Worm (Caenorhabditis elegans) whole organism, young adult: ENCODE results near the gene abt-1.

Experiments used
- B0035.1 ChIP-seq: sonication (generic microtip); optimal IDR thresholded peaks from 2 replicates; lab custom pipeline; 2016; ENCODE audit warnings: missing genetic modification characterization, mild to moderate bottlenecking, missing compliant biosample characterization, missing genotype, missing genetic modification reagents
- B0336.3 ChIP-seq: fragments of 200-800 bp; sonication (Bioruptor generic); IDR thresholded peaks from 2 replicates; pipeline ENCODE4 v1.3.6; 2022; ENCODE audit warnings: missing genetic modification characterization, missing compliant biosample characterization
- C17E4.6 ChIP-seq: fragments of 200-800 bp; sonication (Bioruptor generic); IDR thresholded peaks from 2 replicates; pipeline ENCODE4 v1.3.6; 2022; ENCODE audit warnings: missing genetic modification reagents, missing genetic modification characterization, missing compliant biosample characterization
- F10E7.11 ChIP-seq: sonication (generic microtip); optimal IDR thresholded peaks from 2 replicates; lab custom pipeline; 2017; ENCODE audit warnings: mild to moderate bottlenecking, missing genetic modification characterization, moderate library complexity, missing compliant biosample characterization
- F23B12.7 ChIP-seq: sonication (generic microtip); optimal IDR thresholded peaks from 2 replicates; lab custom pipeline; 2017; ENCODE audit warnings: missing genetic modification characterization, mild to moderate bottlenecking, missing compliant biosample characterization, antibody characterized with exemption, moderate library complexity; ENCODE audit not compliant: insufficient read depth
- F33H1.4 ChIP-seq: fragments of 200-800 bp; sonication (Bioruptor generic); IDR thresholded peaks from 2 replicates; pipeline ENCODE4 v1.3.6; 2022; ENCODE audit warnings: missing genetic modification reagents, missing genetic modification characterization, missing compliant biosample characterization
- F37B4.10 ChIP-seq: fragments of 200-800 bp; sonication (Bioruptor generic); IDR thresholded peaks from 2 replicates; pipeline ENCODE4 v1.3.6; 2022; ENCODE audit warnings: missing genetic modification characterization, missing compliant biosample characterization
- F39B2.1 ChIP-seq: fragments of 200-800 bp; sonication (Bioruptor generic); IDR thresholded peaks from 2 replicates; pipeline ENCODE4 v1.3.6; 2022; ENCODE audit warnings: missing genetic modification reagents, missing genetic modification characterization, missing compliant biosample characterization
- T07F8.4 ChIP-seq: sonication (generic microtip); optimal IDR thresholded peaks from 2 replicates; lab custom pipeline; 2016; ENCODE audit warnings: mild to moderate bottlenecking, missing genetic modification characterization, moderate library complexity, missing compliant biosample characterization
- Y56A3A.18 ChIP-seq: fragments of 200-800 bp; sonication (Bioruptor generic); IDR thresholded peaks from 2 replicates; pipeline ENCODE4 v1.3.6; 2022; ENCODE audit warnings: missing genetic modification reagents, missing genetic modification characterization, missing compliant biosample characterization
- attf-3 ChIP-seq: fragments of 200-800 bp; sonication (Bioruptor generic); conservative IDR thresholded peaks from 2 replicates; pipeline ENCODE4 v1.3.6; 2022; ENCODE audit warnings: missing genetic modification reagents, missing genetic modification characterization, missing compliant biosample characterization
- attf-5 ChIP-seq: fragments of 200-800 bp; sonication (Bioruptor generic); optimal IDR thresholded peaks from 2 replicates; lab custom pipeline; 2018; ENCODE audit warnings: mild to moderate bottlenecking, missing genetic modification characterization, missing compliant biosample characterization
- ccch-3 ChIP-seq: fragments of 200-800 bp; sonication (Bioruptor generic); optimal IDR thresholded peaks from 2 replicates; lab custom pipeline; 2018; ENCODE audit warnings: mild to moderate bottlenecking, missing genetic modification characterization, missing compliant biosample characterization
- cebp-1 ChIP-seq, 2 experiments: fragments of 200-800 bp in 1 of 2; sonication (Bioruptor generic) in 1 of 2; sonication (generic microtip) in 1 of 2; IDR thresholded peaks in 1 of 2; optimal IDR thresholded peaks in 1 of 2; 2 replicates each; pipeline versions ENCODE4 v1.3.6 to Lab custom; 2017 to 2022; ENCODE audit warnings: missing compliant biosample characterization in 2 of 2, missing genetic modification characterization in 2 of 2, mild to moderate bottlenecking in 1 of 2, missing genetic modification reagents in 1 of 2, moderate library complexity in 1 of 2
- ceh-79 ChIP-seq: sonication (generic microtip); optimal IDR thresholded peaks from 2 replicates; lab custom pipeline; 2017; ENCODE audit warnings: mild to moderate bottlenecking, missing genetic modification characterization, missing compliant biosample characterization
- dox-1 ChIP-seq: fragments of 200-800 bp; sonication (Bioruptor generic); IDR thresholded peaks from 2 replicates; pipeline ENCODE4 v1.3.6; 2022; ENCODE audit warnings: missing genetic modification reagents, missing genetic modification characterization, missing compliant biosample characterization
- efl-1 ChIP-seq: fragments of 150-350 bp; optimal IDR thresholded peaks from 2 replicates; lab custom pipeline; 2014; ENCODE audit warnings: missing biosample characterization, missing genetic modification reagents, missing genetic modification characterization
- egrh-3 ChIP-seq: fragments of 200-800 bp; sonication (Bioruptor generic); IDR thresholded peaks from 2 replicates; pipeline ENCODE4 v1.3.6; 2022; ENCODE audit warnings: missing genetic modification reagents, missing genetic modification characterization, missing compliant biosample characterization
- fkh-3 ChIP-seq: sonication (generic microtip); optimal IDR thresholded peaks from 2 replicates; lab custom pipeline; 2016; ENCODE audit warnings: mild to moderate bottlenecking, missing genetic modification characterization, missing compliant biosample characterization
- hmg-1.2 ChIP-seq: fragments of 200-800 bp; sonication (Bioruptor generic); IDR thresholded peaks from 2 replicates; pipeline ENCODE4 v1.3.6; 2022; ENCODE audit warnings: missing genetic modification reagents, missing genetic modification characterization, missing compliant biosample characterization
- hmg-20 ChIP-seq: fragments of 200-800 bp; sonication (Bioruptor generic); IDR thresholded peaks from 2 replicates; pipeline ENCODE4 v1.3.6; 2022; ENCODE audit warnings: missing genetic modification reagents, missing genetic modification characterization, missing compliant biosample characterization
- hsf-1 ChIP-seq: fragments of 200-800 bp; sonication (Bioruptor generic); IDR thresholded peaks from 2 replicates; pipeline ENCODE4 v1.3.6; 2022; ENCODE audit warnings: missing genetic modification reagents, missing genetic modification characterization, missing compliant biosample characterization
- madf-3 ChIP-seq: fragments of 200-800 bp; sonication (Bioruptor generic); IDR thresholded peaks from 2 replicates; pipeline ENCODE4 v1.3.6; 2022; ENCODE audit warnings: missing genetic modification reagents, missing genetic modification characterization, missing compliant biosample characterization
- mcd-1 ChIP-seq: fragments of 200-800 bp; sonication (Bioruptor generic); IDR thresholded peaks from 2 replicates; pipeline ENCODE4 v1.3.6; 2022; ENCODE audit warnings: missing genetic modification reagents, missing genetic modification characterization, missing compliant biosample characterization
- nfya-1 ChIP-seq: sonication (generic microtip); optimal IDR thresholded peaks from 2 replicates; lab custom pipeline; 2017; ENCODE audit warnings: antibody characterized with exemption, missing compliant biosample characterization, missing genetic modification characterization, borderline replicate concordance; ENCODE audit not compliant: insufficient read depth
- nfyb-1 ChIP-seq: fragments of 200-800 bp; sonication (Bioruptor generic); IDR thresholded peaks from 2 replicates; pipeline ENCODE4 v1.3.6; 2022; ENCODE audit warnings: missing genetic modification reagents, missing genetic modification characterization, missing compliant biosample characterization
- nhr-120 ChIP-seq: fragments of 200-800 bp; sonication (Bioruptor generic); IDR thresholded peaks from 2 replicates; pipeline ENCODE4 v1.3.6; 2022; ENCODE audit warnings: missing genetic modification characterization, missing compliant biosample characterization
- nhr-80 ChIP-seq: sonication (generic microtip); optimal IDR thresholded peaks from 2 replicates; lab custom pipeline; 2016; ENCODE audit warnings: missing genetic modification characterization, missing compliant biosample characterization
- unc-62 ChIP-seq: fragments of 150-350 bp; optimal IDR thresholded peaks from 2 replicates; lab custom pipeline; 2014; ENCODE audit warnings: missing biosample characterization, missing genetic modification reagents, missing genetic modification characterization
- xnd-1 ChIP-seq: sonication (generic microtip); optimal IDR thresholded peaks from 2 replicates; lab custom pipeline; 2016; ENCODE audit warnings: missing genotype, missing genetic modification reagents, missing genetic modification characterization, missing compliant biosample characterization
- zfh-2 ChIP-seq: fragments of 200-800 bp; sonication (Bioruptor generic); conservative IDR thresholded peaks from 2 replicates; pipeline ENCODE4 v1.3.6; 2022; ENCODE audit warnings: missing genetic modification reagents, missing genetic modification characterization, missing compliant biosample characterization
- ztf-3 ChIP-seq: fragments of 200-800 bp; sonication (Bioruptor generic); optimal IDR thresholded peaks from 2 replicates; lab custom pipeline; 2018; ENCODE audit warnings: mild to moderate bottlenecking, missing genetic modification characterization, missing compliant biosample characterization

abt-1 gene

DNA sequence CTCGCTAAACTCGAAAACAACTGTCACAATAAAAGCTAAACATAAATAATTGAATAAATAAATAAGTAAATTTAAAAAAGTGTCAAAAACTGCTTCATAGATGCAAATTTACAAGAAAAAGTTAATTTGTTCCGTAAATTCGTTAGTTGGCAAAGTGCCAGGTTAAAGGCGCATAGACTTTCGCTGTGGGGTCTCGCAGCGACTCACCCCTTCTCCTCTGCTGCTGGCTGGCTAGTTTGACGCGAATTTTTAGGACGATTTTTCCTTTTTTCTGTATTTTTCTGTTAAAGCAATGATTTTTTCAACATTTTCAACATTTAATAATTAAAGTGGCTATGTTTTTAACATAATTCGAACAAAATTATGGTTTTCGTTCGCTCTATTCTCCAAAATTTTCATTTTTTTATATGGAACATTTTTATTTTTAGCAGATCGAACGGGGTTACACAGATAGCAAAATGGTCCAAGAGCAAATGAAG is 38.4 kb downstream of the abt-1 start, which contains the start of gene rack-1 (continued):
- TF ChIP-seq F10E7.11 (tag; lab: Kevin White, UChicago): no peak
- TF ChIP-seq unc-62 (GFP tag; lab: Kevin White, UChicago): no peak
- peak; percentile 23 for TF ChIP-seq efl-1
- peak; percentile 46; the same call in 1 of the 2 replicates for TF ChIP-seq egrh-3 (GFP tag; lab: Robert Waterston, UW)
- no peak for TF ChIP-seq hmg-20 (GFP tag; lab: Robert Waterston, UW)
- no peak for TF ChIP-seq fkh-3 (tag; lab: Kevin White, UChicago)
- TF ChIP-seq dox-1 (GFP tag; lab: Robert Waterston, UW): no peak
- no peak for TF ChIP-seq T07F8.4 (tag; lab: Kevin White, UChicago)
- TF ChIP-seq Y56A3A.18: no peak
- TF ChIP-seq nfya-1 (tag; lab: Kevin White, UChicago): no peak

ce11 chrIV:10174932-10175732 is 39.6 kb downstream of the abt-1 start:
- TF ChIP-seq nhr-80 (tag; lab: Kevin White, UChicago) (peak; percentile 10), madf-3 (no peak), attf-5 (GFP tag; lab: Kevin White, UChicago) (peak; percentile 42), nfyb-1 (GFP tag; lab: Robert Waterston, UW) (peak; percentile 54; the same call in 1 of the 2 replicates), nhr-120 (no peak), F33H1.4 (GFP tag; lab: Robert Waterston, UW) (0 out of 2 replicates have a peak, but pooled peaks have one; percentile 5), hsf-1 (no peak), cebp-1 (GFP tag; IDR thresholded peaks at IDR 0.05; lab: Robert Waterston, UW) (peak; percentile 20; the same call in 1 of the 2 replicates), cebp-1 (tag; optimal IDR thresholded peaks at IDR 0.05; lab: Kevin White, UChicago) (peak; percentile 33), F37B4.10 (GFP tag; lab: Robert Waterston, UW) (0 out of 2 replicates have a peak, but pooled peaks have one; percentile 20), zfh-2 (peak; percentile 87), hmg-1.2 (GFP tag; lab: Robert Waterston, UW) (peak; percentile 10; the same call in 1 of the 2 replicates), dox-1 (GFP tag; lab: Robert Waterston, UW) (0 out of 2 replicates have a peak, but pooled peaks have one; percentile 15), F39B2.1 (GFP tag; lab: Robert Waterston, UW) (no peak), ztf-3 (no peak), attf-3 (GFP tag; lab: Robert Waterston, UW) (0 out of 2 replicates have a peak, but pooled peaks have one; percentile 13)

- TF ChIP-seq F23B12.7 (tag; lab: Kevin White, UChicago) (no peak), nhr-80 (tag; lab: Kevin White, UChicago) (no peak), mcd-1 (no peak), xnd-1 (tag; lab: Kevin White, UChicago) (no peak), B0035.1 (tag; lab: Kevin White, UChicago) (no peak), F10E7.11 (tag; lab: Kevin White, UChicago) (no peak), ccch-3 (no peak), C17E4.6 (GFP tag; lab: Robert Waterston, UW) (no peak), B0336.3 (GFP tag; lab: Robert Waterston, UW) (no peak), ceh-79 (tag; lab: Kevin White, UChicago) (no peak)
Measured at ce11 chrIV:10174328-10174727, 40.4 kb downstream of the abt-1 start, which contains the start of gene pxf-1. pxf-1 (minus strand) TSS chrIV:10174341.
